Fruit fly (Drosophila melanogaster) whole organism, embryonic: ENCODE data around the gene nanos.

Experiments
- BtbVII ChIP-seq: fragments of 200-800 bp; sonication (Bioruptor generic); optimal IDR thresholded peaks from 3 replicates; lab custom pipeline; 2017; ENCODE audit warnings: missing biosample characterization, mild to moderate bottlenecking, missing genetic modification characterization
- CG10321 ChIP-seq: fragments of 200-800 bp; sonication (Bioruptor generic); IDR thresholded peaks from 2 replicates; pipeline ENCODE4 v1.3.6; 2022; ENCODE audit warnings: missing biosample characterization, missing genetic modification characterization
- CG11398 ChIP-seq: fragments of 200-800 bp; sonication (Bioruptor generic); optimal IDR thresholded peaks from 2 replicates; lab custom pipeline; 2016; ENCODE audit warnings: missing biosample characterization, missing genetic modification characterization
- CG11504 ChIP-seq: fragments of 200-800 bp; sonication (Bioruptor generic); optimal IDR thresholded peaks from 3 replicates; lab custom pipeline; 2019; ENCODE audit warnings: missing biosample characterization, mild to moderate bottlenecking, missing genetic modification characterization, moderate library complexity
- CG11696 ChIP-seq: fragments of 200-800 bp; sonication (Bioruptor generic); IDR thresholded peaks from 2 replicates; pipeline ENCODE4 v1.3.6; 2022; ENCODE audit warnings: missing biosample characterization, missing genetic modification characterization
- CG17612 ChIP-seq: fragments of 200-800 bp; sonication (Bioruptor generic); IDR thresholded peaks from 2 replicates; pipeline ENCODE4 v1.3.6; 2022; ENCODE audit warnings: missing biosample characterization, missing genetic modification characterization
- CG17912 ChIP-seq: fragments of 200-800 bp; sonication (Bioruptor generic); optimal IDR thresholded peaks from 2 replicates; lab custom pipeline; 2018; ENCODE audit warnings: missing biosample characterization, mild to moderate bottlenecking, missing genetic modification characterization
- CG1792 ChIP-seq: fragments of 200-800 bp; sonication (Bioruptor generic); optimal IDR thresholded peaks from 2 replicates; lab custom pipeline; 2016; ENCODE audit warnings: missing biosample characterization, missing genetic modification characterization
- CG2889 ChIP-seq: fragments of 200-800 bp; sonication (Bioruptor generic); IDR thresholded peaks from 3 replicates; pipeline ENCODE4 v1.3.6; 2022; ENCODE audit warnings: missing biosample characterization, missing genetic modification characterization
- CG31224 ChIP-seq: fragments of 200-800 bp; sonication (Bioruptor generic); IDR thresholded peaks from 2 replicates; pipeline ENCODE4 v1.3.6; 2022; ENCODE audit warnings: missing biosample characterization, missing genetic modification characterization
- CG3838 ChIP-seq: fragments of 200-800 bp; sonication (Bioruptor generic); optimal IDR thresholded peaks from 3 replicates; lab custom pipeline; 2016; ENCODE audit warnings: missing biosample characterization, missing genetic modification characterization
- CG4730 ChIP-seq: fragments of 200-800 bp; sonication (Bioruptor generic); IDR thresholded peaks from 2 replicates; pipeline ENCODE4 v1.3.6; 2022; ENCODE audit warnings: missing biosample characterization, missing genetic modification characterization
- Camta ChIP-seq: fragments of 200-800 bp; sonication (Bioruptor generic); optimal IDR thresholded peaks from 2 replicates; lab custom pipeline; 2016; ENCODE audit warnings: missing biosample characterization, missing genetic modification characterization
- CoRest ChIP-seq: fragments of 200-800 bp; sonication (Bioruptor generic); optimal IDR thresholded peaks from 3 replicates; lab custom pipeline; 2018; ENCODE audit warnings: missing biosample characterization, mild to moderate bottlenecking, missing genetic modification characterization, moderate library complexity
- CrebB ChIP-seq: fragments of 200-800 bp; sonication (Bioruptor generic); optimal IDR thresholded peaks from 3 replicates; lab custom pipeline; 2018; ENCODE audit warnings: missing biosample characterization, mild to moderate bottlenecking, missing genetic modification characterization
- D ChIP-seq, 2 experiments: fragments of 200-800 bp in 1 of 2; fragments of >200 bp in 1 of 2; sonication (Bioruptor generic) in 1 of 2; optimal IDR thresholded peaks; 2 replicates in 1 of 2; 3 replicates in 1 of 2; lab custom pipeline; 2017; ENCODE audit warnings: mild to moderate bottlenecking in 1 of 2, missing biosample characterization in 1 of 2, missing genetic modification characterization in 1 of 2, missing genetic modification reagents in 1 of 2
- Dbx ChIP-seq: fragments of 200-800 bp; sonication (Bioruptor generic); IDR thresholded peaks from 3 replicates; pipeline ENCODE4 v1.3.6; 2022; ENCODE audit warnings: missing biosample characterization, missing genetic modification characterization
- Deaf1 ChIP-seq: fragments of 200-800 bp; optimal IDR thresholded peaks from 3 replicates; lab custom pipeline; 2019; ENCODE audit warnings: missing biosample characterization, mild to moderate bottlenecking, missing genetic modification characterization, moderate library complexity
- HLH3B ChIP-seq: fragments of 200-800 bp; sonication (Bioruptor generic); IDR thresholded peaks from 2 replicates; pipeline ENCODE4 v1.3.6; 2022; ENCODE audit warnings: missing biosample characterization, missing genetic modification characterization
- HmgD ChIP-seq: fragments of 200-800 bp; sonication (Bioruptor generic); optimal IDR thresholded peaks from 3 replicates; lab custom pipeline; 2016; ENCODE audit warnings: missing biosample characterization, missing genetic modification characterization
- HmgZ ChIP-seq: fragments of 200-800 bp; sonication (Bioruptor generic); optimal IDR thresholded peaks from 2 replicates; lab custom pipeline; 2018; ENCODE audit warnings: missing biosample characterization, mild to moderate bottlenecking, missing genetic modification characterization
- Hsf ChIP-seq: fragments of 200-800 bp; sonication (Bioruptor generic); optimal IDR thresholded peaks from 3 replicates; lab custom pipeline; 2016; ENCODE audit warnings: missing biosample characterization, missing genetic modification characterization
- Lhr ChIP-seq: fragments of 200-800 bp; sonication (Bioruptor generic); optimal IDR thresholded peaks from 3 replicates; lab custom pipeline; 2017; ENCODE audit warnings: mild to moderate bottlenecking, missing biosample characterization, missing genetic modification reagents, missing genetic modification characterization
- Max ChIP-seq: fragments of 200-800 bp; sonication (Bioruptor generic); optimal IDR thresholded peaks from 2 replicates; lab custom pipeline; 2016; ENCODE audit warnings: missing biosample characterization, mild to moderate bottlenecking, missing genetic modification characterization
- Myb ChIP-seq: fragments of 200-800 bp; sonication (Bioruptor generic); optimal IDR thresholded peaks from 2 replicates; lab custom pipeline; 2016; ENCODE audit warnings: missing biosample characterization, missing genetic modification characterization
- Pdp1 ChIP-seq, 2 experiments: fragments of 200-800 bp; sonication (Bioruptor generic); optimal IDR thresholded peaks; 3 replicates each; lab custom pipeline; 2016; ENCODE audit warnings: missing biosample characterization in 2 of 2, missing genetic modification characterization in 2 of 2, mild to moderate bottlenecking in 1 of 2, moderate library complexity in 1 of 2
- Ptx1 ChIP-seq: fragments of 200-800 bp; sonication (Bioruptor generic); IDR thresholded peaks from 2 replicates; pipeline ENCODE4 v1.3.6; 2022; ENCODE audit warnings: missing biosample characterization, missing genetic modification characterization
- Ravus ChIP-seq: fragments of 200-800 bp; sonication (Bioruptor generic); IDR thresholded peaks from 2 replicates; pipeline ENCODE4 v1.3.6; 2022; ENCODE audit warnings: missing biosample characterization, missing genetic modification characterization
- Sin3A ChIP-seq: fragments of >200 bp; optimal IDR thresholded peaks from 2 replicates; lab custom pipeline; 2018
- Sry-δ ChIP-seq: fragments of 200-800 bp; sonication (Bioruptor generic); optimal IDR thresholded peaks from 2 replicates; lab custom pipeline; 2016; ENCODE audit warnings: missing biosample characterization, missing genetic modification characterization
- amos ChIP-seq: fragments of 200-800 bp; sonication (Bioruptor generic); IDR thresholded peaks from 2 replicates; pipeline ENCODE4 v1.3.6; 2022; ENCODE audit warnings: missing biosample characterization, missing genetic modification characterization; ENCODE audit not compliant: partially characterized antibody
- ash1 ChIP-seq: fragments of 200-800 bp; sonication (Bioruptor generic); optimal IDR thresholded peaks from 2 replicates; lab custom pipeline; 2018; ENCODE audit warnings: missing biosample characterization, mild to moderate bottlenecking, missing genetic modification characterization
- br ChIP-seq: fragments of >200 bp; optimal IDR thresholded peaks from 2 replicates; lab custom pipeline; 2017
- cg ChIP-seq: fragments of 200-800 bp; sonication (Bioruptor generic); optimal IDR thresholded peaks from 3 replicates; lab custom pipeline; 2019; ENCODE audit warnings: missing biosample characterization, mild to moderate bottlenecking, missing genetic modification characterization, moderate library complexity
- dan ChIP-seq: fragments of 200-800 bp; sonication (Bioruptor generic); IDR thresholded peaks from 2 replicates; pipeline ENCODE4 v1.3.6; 2022; ENCODE audit warnings: missing biosample characterization, missing genetic modification characterization
- eve ChIP-seq, 2 experiments: fragments of >200 bp; optimal IDR thresholded peaks; 2 replicates each; lab custom pipeline; 2017; ENCODE audit warnings: missing biosample characterization in 2 of 2, missing genetic modification characterization in 2 of 2
- fd102C ChIP-seq: fragments of 200-800 bp; sonication (Bioruptor generic); optimal IDR thresholded peaks from 2 replicates; lab custom pipeline; 2018; ENCODE audit warnings: missing biosample characterization, mild to moderate bottlenecking, missing genetic modification characterization, moderate library complexity
- fd64A ChIP-seq: fragments of 200-800 bp; sonication (Bioruptor generic); optimal IDR thresholded peaks from 3 replicates; lab custom pipeline; 2018; ENCODE audit warnings: missing biosample characterization, mild to moderate bottlenecking, missing genetic modification characterization
- fru ChIP-seq: fragments of >200 bp; optimal IDR thresholded peaks from 2 replicates; lab custom pipeline; 2017
- gsb ChIP-seq: fragments of 200-800 bp; sonication (Bioruptor generic); IDR thresholded peaks from 2 replicates; pipeline ENCODE4 v1.3.6; 2022; ENCODE audit warnings: missing biosample characterization, missing genetic modification characterization
- lola ChIP-seq, 3 experiments: fragments of >200 bp in 2 of 3; fragments of 200-800 bp in 1 of 3; sonication (Bioruptor generic) in 1 of 3; optimal IDR thresholded peaks; 2 replicates each; lab custom pipeline; 2017 to 2019; ENCODE audit warnings: missing biosample characterization in 3 of 3, missing genetic modification characterization in 3 of 3, mild to moderate bottlenecking in 1 of 3, moderate library complexity in 1 of 3
- nmo ChIP-seq: fragments of 200-800 bp; sonication (Bioruptor generic); optimal IDR thresholded peaks from 2 replicates; lab custom pipeline; 2018; ENCODE audit warnings: missing biosample characterization, mild to moderate bottlenecking, missing genetic modification characterization, moderate library complexity
- pb ChIP-seq: fragments of 200-800 bp; sonication (Bioruptor generic); optimal IDR thresholded peaks from 3 replicates; lab custom pipeline; 2016; ENCODE audit warnings: missing biosample characterization, missing genetic modification characterization
- pho ChIP-seq: fragments of 200-800 bp; sonication (Bioruptor generic); optimal IDR thresholded peaks from 2 replicates; lab custom pipeline; 2016; ENCODE audit warnings: missing biosample characterization, missing genetic modification characterization
- pnt ChIP-seq: fragments of 200-800 bp; sonication (Bioruptor generic); optimal IDR thresholded peaks from 3 replicates; lab custom pipeline; 2016; ENCODE audit warnings: missing biosample characterization, missing genetic modification characterization
- ranshi ChIP-seq: fragments of 200-800 bp; sonication (Bioruptor generic); IDR thresholded peaks from 2 replicates; pipeline ENCODE4 v1.3.6; 2022; ENCODE audit warnings: missing biosample characterization, missing genetic modification characterization
- salm ChIP-seq: fragments of 200-800 bp; sonication (Bioruptor generic); optimal IDR thresholded peaks from 2 replicates; lab custom pipeline; 2018; ENCODE audit warnings: missing biosample characterization, mild to moderate bottlenecking, missing genetic modification characterization
- sd ChIP-seq: fragments of 200-800 bp; sonication (Bioruptor generic); optimal IDR thresholded peaks from 3 replicates; lab custom pipeline; 2018; ENCODE audit warnings: missing biosample characterization, mild to moderate bottlenecking, missing genetic modification characterization, moderate library complexity
- slbo ChIP-seq: fragments of 200-800 bp; sonication (Bioruptor generic); IDR thresholded peaks from 2 replicates; pipeline ENCODE4 v1.3.6; 2022; ENCODE audit warnings: missing biosample characterization, missing genetic modification characterization
- zfh1 ChIP-seq: fragments of 200-800 bp; sonication (Bioruptor generic); IDR thresholded peaks from 3 replicates; pipeline ENCODE4 v1.3.6; 2022; ENCODE audit warnings: missing biosample characterization, missing genetic modification characterization

The nanos gene

dm6 chr3R:19157997-19158396 is 959 bp downstream of the nanos start (continued):
- TF ChIP-seq Ptx1 (GFP tag; lab: Robert Waterston, UW) (peak; percentile 28; the same call in 1 of the 2 replicates), Camta (GFP tag; lab: Kevin White, UChicago) (no peak), eve (GFP tag; optimal IDR thresholded peaks at IDR 0.05; lab: Kevin White, UChicago) (no peak), HmgZ (tag; lab: Kevin White, UChicago) (peak; percentile 1), pho (no peak), Hsf (GFP tag; lab: Kevin White, UChicago) (no peak), HLH3B (GFP tag; lab: Robert Waterston, UW) (0 out of 2 replicates have a peak, but pooled peaks have one; percentile 22), fd64A (GFP tag; lab: Kevin White, UChicago) (no peak), Max (no peak), CG17912 (GFP tag; lab: Kevin White, UChicago) (no peak), Sry-δ (no peak), Ravus (no peak), Pdp1 (GFP tag; optimal IDR thresholded peaks at IDR 0.05; lab: Kevin White, UChicago) (no peak), slbo (GFP tag; lab: Robert Waterston, UW) (peak; percentile 55; the same call in 1 of the 2 replicates), zfh1 (GFP tag; lab: Robert Waterston, UW) (0 out of 3 replicates have a peak, but pooled peaks have one; percentile 12), Lhr (GFP tag; lab: Kevin White, UChicago) (no peak), lola (GFP tag; optimal IDR thresholded peaks at IDR 0.05; lab: Kevin White, UChicago) (no peak), sd (tag; lab: Kevin White, UChicago) (no peak)

dm6 chr3R:19159778-19160177 is 2.7 kb downstream of the nanos start, which contains the start of gene CG11779:
Gene CG11779, minus strand, starts transcription at chr3R:19159878.
- no peak for TF ChIP-seq D (optimal IDR thresholded peaks at IDR 0.05; lab: Kevin White, UChicago)
- no peak for TF ChIP-seq D (GFP tag; optimal IDR thresholded peaks at IDR 0.05; lab: Kevin White, UChicago)
- TF ChIP-seq fru (lab: Kevin White, UChicago) = no peak
- TF ChIP-seq Deaf1 (tag; lab: Kevin White, UChicago) = no peak
- no peak for TF ChIP-seq fd102C (GFP tag; lab: Kevin White, UChicago)
- TF ChIP-seq CG17912 (GFP tag; lab: Kevin White, UChicago) = no peak
- TF ChIP-seq pnt (GFP tag; lab: Kevin White, UChicago) = no peak
- TF ChIP-seq CG2889 (GFP tag; lab: Robert Waterston, UW) = no peak
- TF ChIP-seq CrebB (tag; lab: Kevin White, UChicago) = no peak
- no peak for TF ChIP-seq Sin3A (lab: Kevin White, UChicago)
- no peak for TF ChIP-seq CG4730 (GFP tag; lab: Robert Waterston, UW)
- TF ChIP-seq nmo (GFP tag; lab: Kevin White, UChicago) = no peak
- TF ChIP-seq br (lab: Kevin White, UChicago) = no peak
- no peak for TF ChIP-seq CG11696 (GFP tag; lab: Robert Waterston, UW)
- no peak for TF ChIP-seq BtbVII (GFP tag; lab: Kevin White, UChicago)
- no peak for TF ChIP-seq CoRest (tag; lab: Kevin White, UChicago)
- TF ChIP-seq CG1792 = no peak
- TF ChIP-seq dan (GFP tag; lab: Robert Waterston, UW) = no peak
- no peak for TF ChIP-seq gsb (GFP tag; lab: Robert Waterston, UW)
- no peak for TF ChIP-seq ash1

DNA sequence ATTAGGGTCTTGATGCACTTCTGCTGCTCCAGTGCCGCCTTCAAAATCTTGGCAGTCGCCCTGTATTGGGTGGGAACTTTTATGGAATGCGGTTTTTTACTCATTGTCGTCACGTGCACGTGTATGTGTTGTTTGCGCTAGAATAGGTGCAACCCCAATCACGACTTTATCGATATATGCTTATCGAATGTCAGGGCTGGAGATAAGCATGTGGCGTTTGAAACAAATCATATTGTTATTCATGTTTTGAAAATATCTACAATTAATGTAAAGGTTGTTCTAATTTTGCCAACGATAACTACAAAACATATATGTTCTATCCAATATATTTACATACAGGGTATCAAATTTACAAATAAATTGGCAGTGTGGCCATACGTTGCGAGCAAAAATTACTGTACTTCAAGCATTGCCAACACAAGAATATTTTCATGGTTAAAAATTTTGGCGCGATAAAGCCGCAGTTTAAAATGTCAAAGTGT is 5.1 kb downstream of the nanos start, which contains the start of the genes CG42359 and Nsun5:
TSS of gene CG42359 (minus strand) at position 166 of the 482 bp plus-strand sequence.
TSS of gene Nsun5 (minus strand) at position 166 of the 482 bp plus-strand sequence.
- TF ChIP-seq CG31224 (GFP tag; lab: Robert Waterston, UW) (peak; percentile 71), CG10321 (GFP tag; lab: Robert Waterston, UW) (peak; percentile 56; the same call in 1 of the 2 replicates), CG17612 (peak; percentile 83), Sry-δ (peak; percentile 92), Myb (GFP tag; lab: Kevin White, UChicago) (peak; percentile 75), HmgD (peak; percentile 95), salm (tag; lab: Kevin White, UChicago) (peak; percentile 75), CG3838 (GFP tag; lab: Kevin White, UChicago) (peak; percentile 79), CG11398 (GFP tag; lab: Kevin White, UChicago) (peak; percentile 86), pb (GFP tag; lab: Kevin White, UChicago) (peak; percentile 76), ranshi (GFP tag; lab: Robert Waterston, UW) (peak; percentile 87), CG11504 (tag; lab: Kevin White, UChicago) (peak; percentile 86), amos (peak; percentile 90), Dbx (GFP tag; lab: Robert Waterston, UW) (peak; percentile 94), cg (GFP tag; lab: Kevin White, UChicago) (peak; percentile 85)
